Fruit fly (Drosophila melanogaster) whole organism, embryonic: Measurements from ENCODE around the gene CG15449.

Experiments
- B-H1 ChIP-seq: fragments of 200-800 bp; sonication (Bioruptor generic); IDR thresholded peaks from 3 replicates; pipeline ENCODE4 v1.3.6; 2022; ENCODE audit warnings: missing biosample characterization, missing genetic modification characterization
- CG10321 ChIP-seq: fragments of 200-800 bp; sonication (Bioruptor generic); IDR thresholded peaks from 2 replicates; pipeline ENCODE4 v1.3.6; 2022; ENCODE audit warnings: missing biosample characterization, missing genetic modification characterization
- CG10543 ChIP-seq: fragments of 200-800 bp; sonication (Bioruptor generic); optimal IDR thresholded peaks from 3 replicates; lab custom pipeline; 2017; ENCODE audit warnings: missing biosample characterization, mild to moderate bottlenecking, missing genetic modification characterization, moderate library complexity
- CG10565 ChIP-seq: fragments of 200-800 bp; sonication (Bioruptor generic); optimal IDR thresholded peaks from 3 replicates; lab custom pipeline; 2016; ENCODE audit warnings: missing biosample characterization, mild to moderate bottlenecking, missing genetic modification characterization
- CG11504 ChIP-seq: fragments of 200-800 bp; sonication (Bioruptor generic); optimal IDR thresholded peaks from 3 replicates; lab custom pipeline; 2019; ENCODE audit warnings: missing biosample characterization, mild to moderate bottlenecking, missing genetic modification characterization, moderate library complexity
- CG11695 ChIP-seq: fragments of 200-800 bp; sonication (Bioruptor generic); IDR thresholded peaks from 3 replicates; pipeline ENCODE4 v1.3.6; 2022; ENCODE audit warnings: missing biosample characterization, missing genetic modification characterization
- CG13894 ChIP-seq: fragments of 200-800 bp; sonication (Bioruptor generic); optimal IDR thresholded peaks from 3 replicates; lab custom pipeline; 2018; ENCODE audit warnings: missing biosample characterization, mild to moderate bottlenecking, missing genetic modification characterization, moderate library complexity
- CG14667 ChIP-seq: fragments of 200-800 bp; sonication (Bioruptor generic); IDR thresholded peaks from 2 replicates; pipeline ENCODE4 v1.3.6; 2022; ENCODE audit warnings: missing biosample characterization, missing genetic modification characterization
- CG15269 ChIP-seq: fragments of 200-800 bp; sonication (Bioruptor generic); optimal IDR thresholded peaks from 2 replicates; lab custom pipeline; 2018; ENCODE audit warnings: missing biosample characterization, mild to moderate bottlenecking, missing genetic modification characterization, moderate library complexity
- CG18011 ChIP-seq: fragments of 200-800 bp; sonication (Bioruptor generic); optimal IDR thresholded peaks from 2 replicates; lab custom pipeline; 2017; ENCODE audit warnings: missing biosample characterization, missing genetic modification characterization, mild to moderate bottlenecking, moderate library complexity, missing genotype
- CG2199 ChIP-seq: fragments of 200-800 bp; sonication (Bioruptor generic); IDR thresholded peaks from 3 replicates; pipeline ENCODE4 v1.3.6; 2022; ENCODE audit warnings: missing biosample characterization, missing genetic modification characterization
- CG30403 ChIP-seq: fragments of 200-800 bp; sonication (Bioruptor generic); optimal IDR thresholded peaks from 3 replicates; lab custom pipeline; 2016; ENCODE audit warnings: missing biosample characterization, missing genetic modification characterization
- CG3065 ChIP-seq: fragments of 200-800 bp; sonication (Bioruptor generic); optimal IDR thresholded peaks from 2 replicates; lab custom pipeline; 2016; ENCODE audit warnings: missing biosample characterization, missing genetic modification characterization
- CG31441 ChIP-seq: fragments of 200-800 bp; sonication (Bioruptor generic); IDR thresholded peaks from 2 replicates; pipeline ENCODE4 v1.3.6; 2022; ENCODE audit warnings: missing biosample characterization, missing genetic modification characterization
- CG32767 ChIP-seq: fragments of 200-800 bp; sonication (Bioruptor generic); IDR thresholded peaks from 2 replicates; pipeline ENCODE4 v1.3.6; 2022; ENCODE audit warnings: missing biosample characterization, missing genetic modification characterization
- CG34376 ChIP-seq: fragments of 200-800 bp; sonication (Bioruptor generic); optimal IDR thresholded peaks from 2 replicates; lab custom pipeline; 2018; ENCODE audit warnings: missing biosample characterization, mild to moderate bottlenecking, missing genetic modification characterization
- CG4282 ChIP-seq: fragments of 200-800 bp; sonication (Bioruptor generic); optimal IDR thresholded peaks from 2 replicates; lab custom pipeline; 2016; ENCODE audit warnings: missing biosample characterization, missing genetic modification characterization
- CG7839 ChIP-seq: fragments of 200-800 bp; sonication (Bioruptor generic); optimal IDR thresholded peaks from 3 replicates; lab custom pipeline; 2018; ENCODE audit warnings: missing biosample characterization, mild to moderate bottlenecking, missing genetic modification characterization, moderate library complexity
- CG8290 ChIP-seq, 3 experiments: fragments of 200-800 bp; sonication (Bioruptor generic); optimal IDR thresholded peaks; 2 replicates each; lab custom pipeline; 2016 to 2019; ENCODE audit warnings: missing biosample characterization in 3 of 3, missing genetic modification characterization in 3 of 3, mild to moderate bottlenecking in 2 of 3, moderate library complexity in 1 of 3
- CG8388 ChIP-seq: fragments of 200-800 bp; sonication (Bioruptor generic); optimal IDR thresholded peaks from 2 replicates; lab custom pipeline; 2019; ENCODE audit warnings: missing biosample characterization, mild to moderate bottlenecking, missing genetic modification characterization, moderate library complexity
- Dbx ChIP-seq: fragments of 200-800 bp; sonication (Bioruptor generic); IDR thresholded peaks from 3 replicates; pipeline ENCODE4 v1.3.6; 2022; ENCODE audit warnings: missing biosample characterization, missing genetic modification characterization
- Dip3 ChIP-seq: fragments of 200-800 bp; sonication (Bioruptor generic); optimal IDR thresholded peaks from 3 replicates; lab custom pipeline; 2016; ENCODE audit warnings: missing biosample characterization, missing genetic modification characterization
- H15 ChIP-seq: fragments of 200-800 bp; sonication (Bioruptor generic); IDR thresholded peaks from 3 replicates; pipeline ENCODE4 v1.3.6; 2022; ENCODE audit warnings: missing biosample characterization, missing genetic modification characterization
- HLH3B ChIP-seq: fragments of 200-800 bp; sonication (Bioruptor generic); IDR thresholded peaks from 2 replicates; pipeline ENCODE4 v1.3.6; 2022; ENCODE audit warnings: missing biosample characterization, missing genetic modification characterization
- NC2α ChIP-seq: fragments of 200-800 bp; sonication (Bioruptor generic); optimal IDR thresholded peaks from 2 replicates; lab custom pipeline; 2016; ENCODE audit warnings: missing biosample characterization, missing genetic modification characterization
- NfI ChIP-seq: fragments of 200-800 bp; sonication (Bioruptor generic); optimal IDR thresholded peaks from 3 replicates; lab custom pipeline; 2018; ENCODE audit warnings: missing biosample characterization, mild to moderate bottlenecking, missing genetic modification characterization, moderate library complexity
- Sry-β ChIP-seq: fragments of 200-800 bp; sonication (Bioruptor generic); optimal IDR thresholded peaks from 2 replicates; lab custom pipeline; 2018; ENCODE audit warnings: missing biosample characterization, mild to moderate bottlenecking, missing genetic modification characterization, moderate library complexity
- bcd ChIP-seq: fragments of 200-800 bp; sonication (Bioruptor generic); optimal IDR thresholded peaks from 2 replicates; lab custom pipeline; 2017; ENCODE audit warnings: missing biosample characterization, mild to moderate bottlenecking, missing genetic modification characterization
- bsh ChIP-seq, 2 experiments: fragments of 200-800 bp; sonication (Bioruptor generic); optimal IDR thresholded peaks; 2 replicates each; lab custom pipeline; 2017 to 2018; ENCODE audit warnings: mild to moderate bottlenecking in 2 of 2, missing biosample characterization in 2 of 2, missing genetic modification characterization in 2 of 2, moderate library complexity in 1 of 2
- gfzf ChIP-seq: fragments of 200-800 bp; sonication (Bioruptor generic); optimal IDR thresholded peaks from 2 replicates; lab custom pipeline; 2016; ENCODE audit warnings: missing biosample characterization, mild to moderate bottlenecking, missing genetic modification characterization, moderate library complexity
- klu ChIP-seq: fragments of 200-800 bp; sonication (Bioruptor generic); IDR thresholded peaks from 2 replicates; pipeline ENCODE4 v1.3.6; 2022; ENCODE audit warnings: missing biosample characterization, missing genetic modification characterization
- lilli ChIP-seq: fragments of 200-800 bp; sonication (Bioruptor generic); optimal IDR thresholded peaks from 3 replicates; lab custom pipeline; 2016; ENCODE audit warnings: missing biosample characterization, missing genetic modification characterization
- lmd ChIP-seq: fragments of 200-800 bp; sonication (Bioruptor generic); IDR thresholded peaks from 2 replicates; pipeline ENCODE4 v1.3.6; 2022; ENCODE audit warnings: missing biosample characterization, missing genetic modification characterization
- lov ChIP-seq, 2 experiments: fragments of 200-800 bp in 1 of 2; fragments of >200 bp in 1 of 2; sonication (Bioruptor generic) in 1 of 2; IDR thresholded peaks in 1 of 2; optimal IDR thresholded peaks in 1 of 2; 2 replicates in 1 of 2; 3 replicates in 1 of 2; pipeline versions ENCODE4 v1.3.6 to Lab custom; 2017 to 2022; ENCODE audit warnings: missing biosample characterization in 1 of 2, missing genetic modification characterization in 1 of 2
- mam ChIP-seq: fragments of 200-800 bp; sonication (Bioruptor generic); optimal IDR thresholded peaks from 3 replicates; lab custom pipeline; 2016; ENCODE audit warnings: missing biosample characterization, missing genetic modification characterization
- mirr ChIP-seq: fragments of 200-800 bp; sonication (Bioruptor generic); optimal IDR thresholded peaks from 3 replicates; lab custom pipeline; 2018; ENCODE audit warnings: missing biosample characterization, mild to moderate bottlenecking, missing genetic modification characterization
- nau ChIP-seq: fragments of 200-800 bp; sonication (Bioruptor generic); optimal IDR thresholded peaks from 3 replicates; lab custom pipeline; 2017; ENCODE audit warnings: missing biosample characterization, mild to moderate bottlenecking, missing genetic modification characterization, missing genetic modification reagents
- prd ChIP-seq, 3 experiments: fragments of >200 bp in 2 of 3; fragments of 200-800 bp in 1 of 3; sonication (Bioruptor generic) in 1 of 3; optimal IDR thresholded peaks in 2 of 3; IDR thresholded peaks in 1 of 3; 2 replicates in 2 of 3; 3 replicates in 1 of 3; pipeline versions ENCODE4 v1.3.6 to Lab custom; 2017 to 2022; ENCODE audit warnings: missing biosample characterization in 1 of 3, missing genetic modification characterization in 1 of 3
- row ChIP-seq: fragments of 200-800 bp; sonication (Bioruptor generic); IDR thresholded peaks from 3 replicates; pipeline ENCODE4 v1.3.6; 2022; ENCODE audit warnings: missing biosample characterization, missing genetic modification characterization
- schlank ChIP-seq: fragments of 200-800 bp; sonication (Bioruptor generic); optimal IDR thresholded peaks from 2 replicates; lab custom pipeline; 2018; ENCODE audit warnings: missing biosample characterization, mild to moderate bottlenecking, missing genetic modification characterization
- scrt ChIP-seq: fragments of 200-800 bp; sonication (Bioruptor generic); optimal IDR thresholded peaks from 2 replicates; lab custom pipeline; 2018; ENCODE audit warnings: missing biosample characterization, mild to moderate bottlenecking, missing genetic modification characterization, moderate library complexity
- sima ChIP-seq: fragments of 200-800 bp; sonication (Bioruptor generic); optimal IDR thresholded peaks from 2 replicates; lab custom pipeline; 2016; ENCODE audit warnings: missing biosample characterization, missing genetic modification characterization
- sob ChIP-seq: fragments of 200-800 bp; sonication (Bioruptor generic); IDR thresholded peaks from 2 replicates; pipeline ENCODE4 v1.3.6; 2022; ENCODE audit warnings: missing biosample characterization, missing genetic modification characterization
- stwl ChIP-seq: fragments of 200-800 bp; sonication (Bioruptor generic); optimal IDR thresholded peaks from 3 replicates; lab custom pipeline; 2018; ENCODE audit warnings: missing biosample characterization, mild to moderate bottlenecking, missing genetic modification characterization, moderate library complexity
- tio ChIP-seq: fragments of 200-800 bp; sonication (Bioruptor generic); optimal IDR thresholded peaks from 2 replicates; lab custom pipeline; 2017; ENCODE audit warnings: missing biosample characterization, missing genetic modification characterization, inconsistent platforms
- ttk ChIP-seq: fragments of 200-800 bp; sonication (Bioruptor generic); IDR thresholded peaks from 2 replicates; pipeline ENCODE4 v2.1.2; 2022; ENCODE audit warnings: missing biosample characterization, missing genetic modification characterization
- zen2 ChIP-seq: fragments of 200-800 bp; sonication (Bioruptor generic); IDR thresholded peaks from 3 replicates; pipeline ENCODE4 v1.3.6; 2022; ENCODE audit warnings: missing biosample characterization, missing genetic modification characterization; ENCODE audit not compliant: partially characterized antibody
- zfh2 ChIP-seq: fragments of 200-800 bp; sonication (Bioruptor generic); optimal IDR thresholded peaks from 2 replicates; lab custom pipeline; 2016; ENCODE audit warnings: missing biosample characterization, missing genetic modification characterization

Gene CG15449

dm6 chrX:21080335-21080734 is 39.9 kb upstream of the CG15449 start:
- TF ChIP-seq CG10321 (peak; percentile 67; the same call in 1 of the 2 replicates), CG8290 (GFP tag; optimal IDR thresholded peaks at IDR 0.05; lab: Kevin White, UChicago) (no peak), CG8290 (tag; optimal IDR thresholded peaks at IDR 0.05; lab: Kevin White, UChicago) (peak in 1 of 2 experiments; percentile 0), CG2199 (GFP tag; lab: Robert Waterston, UW) (peak; percentile 15; the same call in 1 of the 3 replicates), sima (no peak), CG32767 (GFP tag; lab: Robert Waterston, UW) (0 out of 2 replicates have a peak, but pooled peaks have one; percentile 25), gfzf (GFP tag; lab: Kevin White, UChicago) (peak; percentile 13), nau (no peak), stwl (tag; lab: Kevin White, UChicago) (peak; percentile 70)

dm6 chrX:21074329-21074708 is 33.9 kb upstream of the CG15449 start:
- no peak for TF ChIP-seq bcd (GFP tag; lab: Kevin White, UChicago)
- no peak for TF ChIP-seq tio (GFP tag; lab: Kevin White, UChicago)
- no peak for TF ChIP-seq CG10565 (GFP tag; lab: Kevin White, UChicago)
- TF ChIP-seq zfh2 = peak; percentile 11
- no peak for TF ChIP-seq lov (optimal IDR thresholded peaks at IDR 0.05; lab: Kevin White, UChicago)
- TF ChIP-seq lov (GFP tag; IDR thresholded peaks at IDR 0.05; lab: Robert Waterston, UW) = no peak
- TF ChIP-seq H15 = no peak
- no peak for TF ChIP-seq scrt (GFP tag; lab: Kevin White, UChicago)
- no peak for TF ChIP-seq ttk (GFP tag; lab: Robert Waterston, UW)
- TF ChIP-seq CG34376 (GFP tag; lab: Kevin White, UChicago) = no peak
- no peak for TF ChIP-seq prd (optimal IDR thresholded peaks at IDR 0.05; lab: Kevin White, UChicago)
- no peak; the same call in 2 of the 3 replicates for TF ChIP-seq prd (GFP tag; IDR thresholded peaks at IDR 0.05; lab: Robert Waterston, UW)
- peak; percentile 4 for TF ChIP-seq CG30403 (GFP tag; lab: Kevin White, UChicago)
- TF ChIP-seq CG11504 (tag; lab: Kevin White, UChicago) = peak; percentile 18
- no peak for TF ChIP-seq CG31441 (GFP tag; lab: Robert Waterston, UW)
- TF ChIP-seq CG11695 (GFP tag; lab: Robert Waterston, UW) = no peak
- no peak for TF ChIP-seq CG14667 (GFP tag; lab: Robert Waterston, UW)
- peak; percentile 2 for TF ChIP-seq mam
- TF ChIP-seq CG3065 (GFP tag; lab: Kevin White, UChicago) = no peak
- 0 out of 2 replicates have a peak, but pooled peaks have one; percentile 21 for TF ChIP-seq sob (GFP tag; lab: Robert Waterston, UW)
- no peak for TF ChIP-seq CG18011
- TF ChIP-seq Dbx = no peak
- TF ChIP-seq CG10321 = no peak
- TF ChIP-seq CG8388 (GFP tag; lab: Kevin White, UChicago) = no peak
- TF ChIP-seq HLH3B (GFP tag; lab: Robert Waterston, UW) = no peak
- peak in 1 of 2 experiments; percentile 13 for TF ChIP-seq bsh (GFP tag; optimal IDR thresholded peaks at IDR 0.05; lab: Kevin White, UChicago)
- TF ChIP-seq CG4282 (GFP tag; lab: Kevin White, UChicago) = no peak
- no peak for TF ChIP-seq mirr (GFP tag; lab: Kevin White, UChicago)
- TF ChIP-seq CG15269 (tag; lab: Kevin White, UChicago) = no peak
- no peak for TF ChIP-seq Sry-β (GFP tag; lab: Kevin White, UChicago)
- no peak for TF ChIP-seq NfI (GFP tag; lab: Kevin White, UChicago)
- no peak for TF ChIP-seq CG10543 (GFP tag; lab: Kevin White, UChicago)
- peak; percentile 27 for TF ChIP-seq CG7839 (tag; lab: Kevin White, UChicago)
- TF ChIP-seq NC2α (GFP tag; lab: Kevin White, UChicago) = no peak
- TF ChIP-seq zen2 (GFP tag; lab: Robert Waterston, UW) = no peak
- peak; percentile 0 for TF ChIP-seq lilli (GFP tag; lab: Kevin White, UChicago)
- TF ChIP-seq Dip3 (GFP tag; lab: Kevin White, UChicago) = peak; percentile 26
- TF ChIP-seq row (GFP tag; lab: Robert Waterston, UW) = peak; percentile 37; the same call in 1 of the 3 replicates
- TF ChIP-seq B-H1 (GFP tag; lab: Robert Waterston, UW) = no peak
- TF ChIP-seq lmd (GFP tag; lab: Robert Waterston, UW) = 0 out of 2 replicates have a peak, but pooled peaks have one; percentile 30
- no peak for TF ChIP-seq CG13894 (tag; lab: Kevin White, UChicago)
- no peak for TF ChIP-seq klu (GFP tag; lab: Robert Waterston, UW)
- TF ChIP-seq schlank = no peak
